Fruit fly (Drosophila melanogaster) S2 (cell line): ENCODE results near the gene Hmbs.

ENCODE experiments used
- CG8478 ChIP-seq: fragments of >200 bp; optimal IDR thresholded peaks from 2 replicates; lab custom pipeline; 2018
- CTCF ChIP-seq, 2 experiments: fragments of >200 bp; optimal IDR thresholded peaks; 2 replicates each; lab custom pipeline; 2018

- TF ChIP-seq CG8478 (lab: Kevin White, UChicago) (no peak), CTCF (optimal IDR thresholded peaks at IDR 0.05; lab: Kevin White, UChicago) (no peak)
Measured at dm6 chr3L:1305317-1305716, 29.4 kb upstream of the Hmbs start.
